Worm (Caenorhabditis elegans) whole organism, L4 larva: ENCODE data around the gene ugt-57.

ENCODE experiments used
- F10B5.3 ChIP-seq: sonication (generic microtip); optimal IDR thresholded peaks from 2 replicates; lab custom pipeline; 2016; ENCODE audit warnings: mild to moderate bottlenecking, missing genetic modification characterization, missing compliant biosample characterization
- F26F4.8 ChIP-seq: fragments of 200-800 bp; sonication (Bioruptor generic); conservative IDR thresholded peaks from 2 replicates; pipeline ENCODE4 v1.3.6; 2022; ENCODE audit warnings: missing genetic modification characterization, missing compliant biosample characterization
- F44E2.7 ChIP-seq: fragments of 200-800 bp; sonication (Bioruptor generic); IDR thresholded peaks from 2 replicates; pipeline ENCODE4 v2.1.2; 2022; ENCODE audit warnings: missing genetic modification characterization, missing compliant biosample characterization
- F49E8.2 ChIP-seq: sonication (generic microtip); optimal IDR thresholded peaks from 2 replicates; lab custom pipeline; 2016; ENCODE audit warnings: missing compliant biosample characterization, mild to moderate bottlenecking, missing genetic modification characterization, borderline replicate concordance
- T20F7.1 ChIP-seq: fragments of 200-800 bp; sonication (Bioruptor generic); optimal IDR thresholded peaks from 2 replicates; lab custom pipeline; 2018; ENCODE audit warnings: mild to moderate bottlenecking, missing genetic modification characterization, missing compliant biosample characterization
- Y105C5A.15 ChIP-seq: fragments of 200-800 bp; sonication (Bioruptor generic); IDR thresholded peaks from 2 replicates; pipeline ENCODE4 v1.3.6; 2022; ENCODE audit warnings: missing genetic modification characterization, missing compliant biosample characterization
- aha-1 ChIP-seq: fragments of 150-350 bp; peaks from one replicate; lab custom pipeline; 2014; ENCODE audit warnings: missing biosample characterization, missing genetic modification characterization
- ama-1 ChIP-seq: fragments of 150-350 bp; optimal IDR thresholded peaks from 2 replicates; lab custom pipeline; 2014; ENCODE audit warnings: inconsistent platforms, mixed read lengths
- attf-4 ChIP-seq: sonication (generic microtip); optimal IDR thresholded peaks from 3 replicates; lab custom pipeline; 2017; ENCODE audit warnings: missing biosample characterization, missing genetic modification characterization
- ceh-32 ChIP-seq: sonication (generic microtip); optimal IDR thresholded peaks from 2 replicates; lab custom pipeline; 2016; ENCODE audit warnings: mild to moderate bottlenecking, missing genetic modification characterization, missing compliant biosample characterization; ENCODE audit not compliant: poor library complexity
- ceh-62 ChIP-seq: sonication (generic microtip); optimal IDR thresholded peaks from 2 replicates; lab custom pipeline; 2017; ENCODE audit warnings: missing biosample characterization, missing genetic modification characterization
- ceh-82 ChIP-seq: sonication (generic microtip); optimal IDR thresholded peaks from 2 replicates; lab custom pipeline; 2017; ENCODE audit warnings: missing biosample characterization, missing genetic modification characterization
- daf-19 ChIP-seq: fragments of 200-800 bp; sonication (Bioruptor generic); conservative IDR thresholded peaks from 2 replicates; pipeline ENCODE4 v1.3.6; 2022; ENCODE audit warnings: missing genetic modification characterization, missing compliant biosample characterization
- daf-8 ChIP-seq: fragments of 200-800 bp; sonication (Bioruptor generic); IDR thresholded peaks from 2 replicates; pipeline ENCODE4 v1.3.6; 2022; ENCODE audit warnings: missing genetic modification characterization, missing compliant biosample characterization
- dmd-8 ChIP-seq: fragments of 200-800 bp; sonication (Bioruptor generic); IDR thresholded peaks from 2 replicates; pipeline ENCODE4 v1.3.6; 2022; ENCODE audit warnings: missing genetic modification characterization, missing compliant biosample characterization
- dmd-9 ChIP-seq: fragments of 200-800 bp; sonication (Bioruptor generic); IDR thresholded peaks from 2 replicates; pipeline ENCODE4 v1.3.6; 2022; ENCODE audit warnings: missing genetic modification reagents, missing genetic modification characterization, missing compliant biosample characterization
- duxl-1 ChIP-seq: sonication (generic microtip); optimal IDR thresholded peaks from 2 replicates; lab custom pipeline; 2016; ENCODE audit warnings: mild to moderate bottlenecking, missing genetic modification characterization, moderate library complexity, missing compliant biosample characterization; ENCODE audit not compliant: poor library complexity
- egl-27 ChIP-seq: sonication (generic microtip); optimal IDR thresholded peaks from 3 replicates; lab custom pipeline; 2017; ENCODE audit warnings: missing biosample characterization, missing genetic modification reagents, missing genetic modification characterization
- fos-1 ChIP-seq: fragments of 150-350 bp; optimal IDR thresholded peaks from 2 replicates; lab custom pipeline; 2014; ENCODE audit warnings: missing biosample characterization, missing genetic modification characterization
- hlh-11 ChIP-seq: fragments of 200-800 bp; sonication (Bioruptor generic); optimal IDR thresholded peaks from 2 replicates; lab custom pipeline; 2018; ENCODE audit warnings: mild to moderate bottlenecking, missing genetic modification characterization, missing compliant biosample characterization
- lin-1 ChIP-seq: fragments of 200-800 bp; sonication (Bioruptor generic); IDR thresholded peaks from 2 replicates; pipeline ENCODE4 v1.3.6; 2022; ENCODE audit warnings: missing genetic modification reagents, missing genetic modification characterization, missing compliant biosample characterization
- lin-13 ChIP-seq: fragments of 150-350 bp; optimal IDR thresholded peaks from 2 replicates; lab custom pipeline; 2014; ENCODE audit warnings: missing biosample characterization, missing genetic modification reagents, missing genetic modification characterization
- lin-39 ChIP-seq: fragments of 150-350 bp; optimal IDR thresholded peaks from 2 replicates; lab custom pipeline; 2014; ENCODE audit warnings: missing biosample characterization, missing genetic modification reagents, missing genetic modification characterization
- lsy-2 ChIP-seq, 2 experiments: fragments of 150-350 bp in 1 of 2; sonication (generic microtip) in 1 of 2; optimal IDR thresholded peaks; 2 replicates each; lab custom pipeline; 2014 to 2017; ENCODE audit warnings: missing biosample characterization in 2 of 2, missing genetic modification characterization in 2 of 2
- mxl-2 ChIP-seq: fragments of 200-800 bp; sonication (Bioruptor generic); conservative IDR thresholded peaks from 2 replicates; pipeline ENCODE4 v1.3.6; 2022; ENCODE audit warnings: missing genetic modification reagents, missing genetic modification characterization, missing compliant biosample characterization
- nhr-237 ChIP-seq: sonication (generic microtip); optimal IDR thresholded peaks from 2 replicates; lab custom pipeline; 2017; ENCODE audit warnings: missing biosample characterization, missing genetic modification characterization
- nhr-41 ChIP-seq: fragments of 200-800 bp; sonication (Bioruptor generic); IDR thresholded peaks from 2 replicates; pipeline ENCODE4 v1.3.6; 2022; ENCODE audit warnings: missing genetic modification reagents, missing genetic modification characterization, missing compliant biosample characterization
- nhr-42 ChIP-seq: fragments of 200-800 bp; sonication (Bioruptor generic); IDR thresholded peaks from 2 replicates; pipeline ENCODE4 v1.3.6; 2022; ENCODE audit warnings: missing genetic modification characterization, missing compliant biosample characterization
- pha-4 ChIP-seq, 2 experiments: fragments of 150-350 bp in 1 of 2; fragments of 200-800 bp in 1 of 2; sonication (Bioruptor generic) in 1 of 2; IDR thresholded peaks in 1 of 2; optimal IDR thresholded peaks in 1 of 2; 2 replicates each; pipeline versions ENCODE4 v1.3.6 to Lab custom; 2014 to 2022; ENCODE audit warnings: missing genetic modification characterization in 2 of 2, missing genetic modification reagents in 2 of 2, missing biosample characterization in 1 of 2, missing compliant biosample characterization in 1 of 2
- rbr-2 ChIP-seq: sonication (generic microtip); optimal IDR thresholded peaks from 2 replicates; lab custom pipeline; 2016; ENCODE audit warnings: missing genotype, missing genetic modification characterization, missing compliant biosample characterization
- saeg-2 ChIP-seq: fragments of 200-800 bp; sonication (Bioruptor generic); IDR thresholded peaks from 2 replicates; pipeline ENCODE4 v1.3.6; 2022; ENCODE audit warnings: missing genetic modification reagents, missing genetic modification characterization, missing compliant biosample characterization
- snpc-4 ChIP-seq: fragments of 150-350 bp; optimal IDR thresholded peaks from 2 replicates; lab custom pipeline; 2014; ENCODE audit warnings: missing biosample characterization, missing genetic modification characterization
- tag-97 ChIP-seq: fragments of 200-800 bp; sonication (Bioruptor generic); IDR thresholded peaks from 2 replicates; pipeline ENCODE4 v1.3.6; 2022; ENCODE audit warnings: missing genetic modification characterization, missing compliant biosample characterization
- unc-130 ChIP-seq: sonication (generic microtip); optimal IDR thresholded peaks from 2 replicates; lab custom pipeline; 2016; ENCODE audit warnings: missing genetic modification reagents, missing genetic modification characterization, missing compliant biosample characterization
- unc-62 ChIP-seq, 3 experiments: fragments of 150-350 bp in 1 of 3; sonication (generic microtip); optimal IDR thresholded peaks in 2 of 3; peaks in 1 of 3; 1 replicate in 1 of 3; 2 replicates in 2 of 3; lab custom pipeline; 2014 to 2017; ENCODE audit warnings: missing biosample characterization in 3 of 3, missing genetic modification characterization in 3 of 3, missing genetic modification reagents in 3 of 3, missing genotype in 1 of 3
- vab-7 ChIP-seq: fragments of 200-800 bp; sonication (Bioruptor generic); IDR thresholded peaks from 2 replicates; pipeline ENCODE4 v1.3.6; 2022; ENCODE audit warnings: missing genetic modification reagents, missing genetic modification characterization, missing compliant biosample characterization
- zfp-2 ChIP-seq: sonication (generic microtip); optimal IDR thresholded peaks from 2 replicates; lab custom pipeline; 2016; ENCODE audit warnings: mild to moderate bottlenecking, missing genetic modification characterization, missing compliant biosample characterization
- zip-2 ChIP-seq: fragments of 150-350 bp; optimal IDR thresholded peaks from 2 replicates; lab custom pipeline; 2014; ENCODE audit warnings: missing biosample characterization, missing genetic modification characterization
- ztf-7 ChIP-seq: fragments of 150-350 bp; optimal IDR thresholded peaks from 2 replicates; lab custom pipeline; 2014; ENCODE audit warnings: missing biosample characterization, missing genetic modification characterization

The ugt-57 gene

ce11 chrX:6988212-6988611 is 3.3 kb upstream of the ugt-57 start:
- TF ChIP-seq mxl-2 (GFP tag; lab: Robert Waterston, UW) (no peak), pha-4 (GFP tag; IDR thresholded peaks at IDR 0.05; lab: Robert Waterston, UW) (no peak), pha-4 (tag; optimal IDR thresholded peaks at IDR 0.05; lab: Kevin White, UChicago) (no peak), saeg-2 (GFP tag; lab: Robert Waterston, UW) (no peak), unc-130 (GFP tag; lab: Kevin White, UChicago) (no peak), aha-1 (tag; lab: Kevin White, UChicago) (peak; percentile 97), hlh-11 (tag; lab: Kevin White, UChicago) (no peak)

ce11 chrX:6989342-6989741 is 2.2 kb upstream of the ugt-57 start, which contains the start of gene F01E11.18:
Gene F01E11.18, plus strand, starts transcription at chrX:6989642.
- TF ChIP-seq daf-19 (GFP tag; lab: Robert Waterston, UW): no peak
- no peak for TF ChIP-seq lsy-2 (tag; optimal IDR thresholded peaks at IDR 0.05; lab: Kevin White, UChicago)
- TF ChIP-seq daf-8 (GFP tag; lab: Robert Waterston, UW): no peak
- no peak for TF ChIP-seq F44E2.7 (GFP tag; lab: Robert Waterston, UW)
- no peak for TF ChIP-seq ama-1
- no peak for TF ChIP-seq fos-1
- TF ChIP-seq ceh-82 (tag; lab: Kevin White, UChicago): no peak
- no peak for TF ChIP-seq ceh-32 (tag; lab: Kevin White, UChicago)
- TF ChIP-seq Y105C5A.15 (GFP tag; lab: Robert Waterston, UW): no peak
- TF ChIP-seq tag-97: no peak
- TF ChIP-seq F26F4.8 (GFP tag; lab: Robert Waterston, UW): no peak

ce11 chrX:6996448-6996847 is 4.9 kb downstream of the ugt-57 start, which contains the start of the genes F01E11.20 and tsp-16:
Gene F01E11.20, minus strand, starts transcription at chrX:6996548.
Gene tsp-16, minus strand, starts transcription at chrX:6996620.
- no peak for TF ChIP-seq nhr-42 (GFP tag; lab: Robert Waterston, UW)
- no peak for TF ChIP-seq ceh-62 (tag; lab: Kevin White, UChicago)
- no peak for TF ChIP-seq rbr-2 (tag; lab: Kevin White, UChicago)
- no peak for TF ChIP-seq egl-27
- no peak for TF ChIP-seq Y105C5A.15 (GFP tag; lab: Robert Waterston, UW)
- TF ChIP-seq nhr-237 (tag; lab: Kevin White, UChicago): no peak
- no peak for TF ChIP-seq lin-1 (GFP tag; lab: Robert Waterston, UW)
- TF ChIP-seq duxl-1: no peak
- TF ChIP-seq zfp-2 (tag; lab: Kevin White, UChicago): no peak
- TF ChIP-seq snpc-4: no peak
- TF ChIP-seq F49E8.2 (tag; lab: Kevin White, UChicago): no peak
- TF ChIP-seq daf-8 (GFP tag; lab: Robert Waterston, UW): no peak
- no peak for TF ChIP-seq F10B5.3 (tag; lab: Kevin White, UChicago)
- no peak for TF ChIP-seq T20F7.1 (GFP tag; lab: Kevin White, UChicago)
- TF ChIP-seq dmd-9 (GFP tag; lab: Robert Waterston, UW): no peak
- TF ChIP-seq vab-7 (GFP tag; lab: Robert Waterston, UW): no peak
- TF ChIP-seq attf-4: no peak
- no peak for TF ChIP-seq dmd-8 (GFP tag; lab: Robert Waterston, UW)

ce11 chrX:7001933-7002332 is 10.4 kb downstream of the ugt-57 start:
- TF ChIP-seq F44E2.7 (GFP tag; lab: Robert Waterston, UW) (no peak), lin-13 (GFP tag; lab: Kevin White, UChicago) (no peak), ztf-7 (tag; lab: Kevin White, UChicago) (no peak), nhr-41 (GFP tag; lab: Robert Waterston, UW) (no peak), lin-39 (tag; lab: Kevin White, UChicago) (no peak), unc-62 (GFP tag; optimal IDR thresholded peaks at IDR 0.05 in 1 of 2; lab: Kevin White, UChicago) (peak in 1 of 2 experiments; percentile 77), unc-62 (tag; optimal IDR thresholded peaks at IDR 0.05; lab: Kevin White, UChicago) (no peak), zip-2 (tag; lab: Kevin White, UChicago) (no peak)
